Worm (Caenorhabditis elegans) whole organism, L1 larva: Measurements from ENCODE around the gene C08H9.15.

Experiments
- C16A3.4 ChIP-seq: fragments of 150-350 bp; optimal IDR thresholded peaks from 2 replicates; lab custom pipeline; 2014; ENCODE audit warnings: missing biosample characterization, missing genetic modification characterization
- alr-1 ChIP-seq: fragments of 200-800 bp; sonication (Bioruptor generic); optimal IDR thresholded peaks from 2 replicates; lab custom pipeline; 2018; ENCODE audit warnings: borderline replicate concordance, mild to moderate bottlenecking, missing genetic modification characterization, missing compliant biosample characterization
- ama-1 ChIP-seq: fragments of 150-350 bp; optimal IDR thresholded peaks from 2 replicates; lab custom pipeline; 2014
- ceh-82 ChIP-seq, 3 experiments: fragments of 150-350 bp in 1 of 3; sonication (generic microtip) in 2 of 3; optimal IDR thresholded peaks; 2 replicates each; lab custom pipeline; 2014 to 2017; ENCODE audit warnings: missing biosample characterization in 3 of 3, missing genetic modification characterization in 3 of 3
- ceh-88 ChIP-seq: fragments of 200-800 bp; sonication (Bioruptor generic); IDR thresholded peaks from 2 replicates; pipeline ENCODE4 v1.3.6; 2022; ENCODE audit warnings: missing genetic modification characterization, missing compliant biosample characterization
- ceh-90 ChIP-seq: sonication (generic microtip); optimal IDR thresholded peaks from 2 replicates; lab custom pipeline; 2016; ENCODE audit warnings: missing genetic modification characterization, missing compliant biosample characterization
- dsc-1 ChIP-seq: sonication (generic microtip); optimal IDR thresholded peaks from 2 replicates; lab custom pipeline; 2016; ENCODE audit warnings: mild to moderate bottlenecking, missing genetic modification characterization, missing compliant biosample characterization
- elt-2 ChIP-seq: sonication (generic microtip); optimal IDR thresholded peaks from 2 replicates; lab custom pipeline; 2016; ENCODE audit warnings: missing genetic modification characterization, mild to moderate bottlenecking, inconsistent platforms, missing compliant biosample characterization, missing genetic modification reagents
- elt-3 ChIP-seq, 6 experiments: fragments of 150-350 bp in 1 of 6; sonication (generic microtip); optimal IDR thresholded peaks; 2 replicates each; lab custom pipeline; 2017 to 2018; ENCODE audit warnings: missing biosample characterization in 6 of 6, missing genetic modification characterization in 6 of 6, inconsistent platforms in 1 of 6
- ets-5 ChIP-seq: fragments of 200-800 bp; sonication (Bioruptor generic); IDR thresholded peaks from 2 replicates; pipeline ENCODE4 v1.3.6; 2022; ENCODE audit warnings: missing genetic modification characterization, missing compliant biosample characterization
- fkh-10 ChIP-seq: sonication (generic microtip); optimal IDR thresholded peaks from 2 replicates; lab custom pipeline; 2017; ENCODE audit warnings: missing biosample characterization, missing genetic modification reagents, missing genetic modification characterization
- fkh-4 ChIP-seq: sonication (generic microtip); optimal IDR thresholded peaks from 2 replicates; lab custom pipeline; 2016; ENCODE audit warnings: missing compliant biosample characterization, missing genetic modification characterization, borderline replicate concordance
- fos-1 ChIP-seq: fragments of 150-350 bp; optimal IDR thresholded peaks from 2 replicates; lab custom pipeline; 2014; ENCODE audit warnings: missing biosample characterization, missing genetic modification characterization
- grh-1 ChIP-seq: fragments of 200-800 bp; sonication (Bioruptor generic); IDR thresholded peaks from 2 replicates; pipeline ENCODE4 v1.3.6; 2022; ENCODE audit warnings: missing genetic modification reagents, missing genetic modification characterization, missing compliant biosample characterization
- hlh-17 ChIP-seq: fragments of 200-800 bp; sonication (Bioruptor generic); optimal IDR thresholded peaks from 2 replicates; lab custom pipeline; 2018; ENCODE audit warnings: missing genetic modification characterization, mild to moderate bottlenecking, missing compliant biosample characterization, moderate library complexity, borderline replicate concordance
- isw-1 ChIP-seq: fragments of 200-800 bp; sonication (Bioruptor generic); IDR thresholded peaks from 2 replicates; pipeline ENCODE4 v1.3.6; 2022; ENCODE audit warnings: missing genetic modification characterization, missing compliant biosample characterization
- jun-1 ChIP-seq: fragments of 150-350 bp; optimal IDR thresholded peaks from 2 replicates; lab custom pipeline; 2014; ENCODE audit warnings: missing biosample characterization, missing genetic modification reagents, missing genetic modification characterization
- lin-13 ChIP-seq: fragments of 150-350 bp; optimal IDR thresholded peaks from 2 replicates; lab custom pipeline; 2014; ENCODE audit warnings: missing biosample characterization, missing genetic modification reagents, missing genetic modification characterization
- lin-14 ChIP-seq: fragments of 200-800 bp; sonication (Bioruptor generic); optimal IDR thresholded peaks from 2 replicates; lab custom pipeline; 2018; ENCODE audit warnings: mild to moderate bottlenecking, missing genetic modification characterization, moderate library complexity, missing compliant biosample characterization
- lin-35 ChIP-seq, 2 experiments: fragments of 150-350 bp; optimal IDR thresholded peaks; 2 replicates each; lab custom pipeline; 2014; ENCODE audit warnings: missing biosample characterization in 2 of 2, missing genetic modification characterization in 2 of 2, missing genetic modification reagents in 2 of 2
- lir-3 ChIP-seq: sonication (generic microtip); optimal IDR thresholded peaks from 2 replicates; lab custom pipeline; 2016; ENCODE audit warnings: mild to moderate bottlenecking, missing genetic modification characterization, moderate library complexity, missing compliant biosample characterization; ENCODE audit not compliant: poor library complexity
- lsy-2 ChIP-seq, 2 experiments: fragments of 150-350 bp; optimal IDR thresholded peaks; 2 replicates each; lab custom pipeline; 2014; ENCODE audit warnings: missing biosample characterization in 2 of 2, missing genetic modification characterization in 2 of 2
- mef-2 ChIP-seq: fragments of 150-350 bp; optimal IDR thresholded peaks from 2 replicates; lab custom pipeline; 2014; ENCODE audit warnings: missing biosample characterization, missing genetic modification characterization
- nhr-11 ChIP-seq: fragments of 150-350 bp; optimal IDR thresholded peaks from 2 replicates; lab custom pipeline; 2014; ENCODE audit warnings: missing biosample characterization, missing genetic modification characterization
- nhr-19 ChIP-seq: fragments of 200-800 bp; sonication (Bioruptor generic); conservative IDR thresholded peaks from 2 replicates; pipeline ENCODE4 v1.3.6; 2022; ENCODE audit warnings: missing genetic modification characterization, missing compliant biosample characterization
- nhr-20 ChIP-seq: sonication (generic microtip); optimal IDR thresholded peaks from 2 replicates; lab custom pipeline; 2016; ENCODE audit warnings: mild to moderate bottlenecking, missing genetic modification characterization, missing compliant biosample characterization
- nhr-237 ChIP-seq: fragments of 150-350 bp; optimal IDR thresholded peaks from 2 replicates; lab custom pipeline; 2014; ENCODE audit warnings: missing biosample characterization, missing genetic modification characterization
- nhr-28 ChIP-seq: fragments of 150-350 bp; optimal IDR thresholded peaks from 2 replicates; lab custom pipeline; 2014; ENCODE audit warnings: missing biosample characterization, missing genetic modification characterization
- nhr-77 ChIP-seq: fragments of 150-350 bp; optimal IDR thresholded peaks from 2 replicates; lab custom pipeline; 2014; ENCODE audit warnings: missing biosample characterization, missing genetic modification characterization
- nhr-90 ChIP-seq: sonication (generic microtip); optimal IDR thresholded peaks from 2 replicates; lab custom pipeline; 2016; ENCODE audit warnings: mild to moderate bottlenecking, missing genetic modification characterization, missing compliant biosample characterization; ENCODE audit not compliant: poor library complexity
- pax-3 ChIP-seq: fragments of 200-800 bp; sonication (Bioruptor generic); optimal IDR thresholded peaks from 2 replicates; lab custom pipeline; 2018; ENCODE audit warnings: mild to moderate bottlenecking, missing genetic modification characterization, moderate library complexity, missing compliant biosample characterization
- pqm-1 ChIP-seq: sonication (generic microtip); optimal IDR thresholded peaks from 3 replicates; lab custom pipeline; 2017; ENCODE audit warnings: missing biosample characterization, missing genetic modification characterization
- snpc-4 ChIP-seq: fragments of 150-350 bp; optimal IDR thresholded peaks from 2 replicates; lab custom pipeline; 2014; ENCODE audit warnings: missing biosample characterization, missing genetic modification characterization
- snu-23 ChIP-seq: sonication (generic microtip); optimal IDR thresholded peaks from 2 replicates; lab custom pipeline; 2016; ENCODE audit warnings: missing genetic modification characterization, missing compliant biosample characterization
- sox-4 ChIP-seq: sonication (generic microtip); optimal IDR thresholded peaks from 2 replicates; lab custom pipeline; 2016; ENCODE audit warnings: missing genetic modification characterization, missing compliant biosample characterization
- vab-15 ChIP-seq: sonication (generic microtip); optimal IDR thresholded peaks from 2 replicates; lab custom pipeline; 2017; ENCODE audit warnings: missing genotype, mild to moderate bottlenecking, missing genetic modification characterization, missing compliant biosample characterization
- zag-1 ChIP-seq: fragments of 150-350 bp; optimal IDR thresholded peaks from 2 replicates; lab custom pipeline; 2014; ENCODE audit warnings: missing biosample characterization, missing genetic modification characterization
- ztf-4 ChIP-seq: fragments of 150-350 bp; optimal IDR thresholded peaks from 2 replicates; lab custom pipeline; 2014; ENCODE audit warnings: missing biosample characterization, missing genetic modification characterization

Gene C08H9.15

DNA sequence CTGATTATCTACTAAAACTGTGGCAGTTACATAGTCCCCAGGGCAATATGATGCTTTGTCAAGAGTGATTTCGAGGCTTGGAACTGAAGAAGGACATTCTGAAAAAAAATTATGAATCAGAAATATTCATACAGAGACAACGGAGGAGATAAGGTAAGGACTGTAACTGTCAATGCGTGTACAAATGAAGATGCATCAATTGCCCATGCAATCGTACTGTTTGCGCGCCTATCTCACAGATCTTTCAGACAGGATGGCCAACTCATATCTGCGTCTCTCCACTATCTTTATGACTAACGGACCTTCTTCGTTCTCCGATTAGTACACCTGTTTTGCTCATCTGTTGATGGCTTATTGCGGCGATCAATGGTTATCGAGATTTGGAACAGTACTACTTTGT lies 40.7 kb upstream of the C08H9.15 start, which contains the start of gene ZK938.11:
TSS of gene ZK938.11 (minus strand) at position 101 of the 400 bp plus-strand sequence.
- no peak for TF ChIP-seq elt-3 (tag; optimal IDR thresholded peaks at IDR 0.05; lab: Kevin White, UChicago)
- no peak for TF ChIP-seq hlh-17 (GFP tag; lab: Kevin White, UChicago)
- no peak for TF ChIP-seq nhr-20
- TF ChIP-seq fkh-10, result no peak
- TF ChIP-seq vab-15, result no peak
- TF ChIP-seq ama-1 (lab: Kevin White, UChicago), result no peak
- no peak for TF ChIP-seq ets-5 (GFP tag; lab: Robert Waterston, UW)
- TF ChIP-seq pqm-1 (tag; lab: Kevin White, UChicago), result no peak
- TF ChIP-seq nhr-90 (tag; lab: Kevin White, UChicago), result no peak
- TF ChIP-seq nhr-28 (tag; lab: Kevin White, UChicago), result no peak
- TF ChIP-seq fos-1 (tag; lab: Kevin White, UChicago), result no peak
- no peak for TF ChIP-seq nhr-77
- no peak for TF ChIP-seq snpc-4 (tag; lab: Kevin White, UChicago)
- no peak for TF ChIP-seq dsc-1
- TF ChIP-seq elt-2 (tag; lab: Kevin White, UChicago), result no peak
- no peak for TF ChIP-seq zag-1
- no peak for TF ChIP-seq isw-1 (GFP tag; lab: Robert Waterston, UW)
- no peak for TF ChIP-seq grh-1
- no peak for TF ChIP-seq sox-4 (tag; lab: Kevin White, UChicago)
- TF ChIP-seq fkh-4 (tag; lab: Kevin White, UChicago), result no peak

DNA sequence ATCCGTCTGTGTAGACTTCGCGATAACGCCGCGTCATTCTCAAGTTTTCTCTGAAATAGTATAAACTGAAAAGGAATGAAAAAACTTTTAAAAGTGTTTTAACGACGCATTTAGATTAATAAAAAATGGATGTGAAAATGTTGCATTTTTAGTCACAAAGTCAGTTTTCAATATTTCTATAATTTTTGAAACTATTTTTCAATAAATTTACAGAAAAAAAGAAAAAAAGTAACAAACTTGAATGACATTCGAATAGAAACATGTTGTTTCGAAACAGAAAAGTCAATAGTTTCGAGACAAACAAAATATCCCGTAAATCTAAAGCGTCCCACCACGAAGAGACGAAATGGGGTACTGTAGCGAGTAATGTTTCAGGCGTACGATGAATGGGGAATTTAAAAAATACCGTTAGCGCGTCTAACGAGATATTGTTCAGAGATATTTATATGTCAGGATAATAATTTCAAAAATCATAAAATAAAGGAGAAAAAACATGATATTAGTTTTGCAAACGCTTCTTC lies 38.9 kb upstream of the C08H9.15 start, which contains the start of gene rnh-1.2:
TSS of gene rnh-1.2 (minus strand) at position 51 of the 521 bp plus-strand sequence.
- no peak for TF ChIP-seq lin-14
- no peak for TF ChIP-seq ceh-82 (tag; optimal IDR thresholded peaks at IDR 0.05; lab: Kevin White, UChicago)
- no peak for TF ChIP-seq nhr-19 (GFP tag; lab: Robert Waterston, UW)
- no peak for TF ChIP-seq nhr-77
- TF ChIP-seq alr-1 (tag; lab: Kevin White, UChicago), result no peak
- no peak for TF ChIP-seq ceh-88 (GFP tag; lab: Robert Waterston, UW)
- TF ChIP-seq pax-3, result no peak
- no peak for TF ChIP-seq lsy-2 (tag; optimal IDR thresholded peaks at IDR 0.05; lab: Kevin White, UChicago)
- TF ChIP-seq lin-35 (GFP tag; optimal IDR thresholded peaks at IDR 0.05; lab: Kevin White, UChicago), result no peak
- TF ChIP-seq mef-2 (tag; lab: Kevin White, UChicago), result no peak
- TF ChIP-seq lir-3 (tag; lab: Kevin White, UChicago), result no peak
- TF ChIP-seq ceh-90 (tag; lab: Kevin White, UChicago), result no peak
- TF ChIP-seq jun-1 (tag; lab: Kevin White, UChicago), result no peak
- no peak for TF ChIP-seq nhr-237 (tag; lab: Kevin White, UChicago)
- no peak for TF ChIP-seq fkh-4 (tag; lab: Kevin White, UChicago)
- TF ChIP-seq snu-23 (GFP tag; lab: Kevin White, UChicago), result no peak
- TF ChIP-seq, all 84 proteins: peak for 0

DNA sequence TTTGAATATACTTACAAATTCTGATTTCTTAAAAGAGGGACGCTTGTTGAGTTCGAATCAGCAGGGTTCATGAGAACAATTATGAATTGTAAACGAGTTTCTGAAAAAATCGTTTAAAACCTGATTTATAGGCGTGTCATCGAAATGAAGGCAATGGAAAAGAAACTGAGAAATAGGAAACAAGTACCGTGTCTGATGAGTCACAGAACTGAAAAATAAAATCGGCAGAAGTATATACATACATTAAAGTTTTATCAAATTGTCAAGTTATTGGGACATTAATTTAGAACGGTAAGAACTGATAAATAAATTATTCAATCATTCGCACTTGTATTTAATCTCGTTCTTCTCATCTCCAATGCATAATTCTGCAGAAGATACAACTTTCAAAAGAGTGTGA lies 35.8 kb upstream of the C08H9.15 start, which contains the start of gene chil-9:
TSS of gene chil-9 (minus strand) at position 101 of the 400 bp plus-strand sequence.
- TF ChIP-seq nhr-28 (tag; lab: Kevin White, UChicago), result no peak
- TF ChIP-seq isw-1 (GFP tag; lab: Robert Waterston, UW), result no peak
- no peak for TF ChIP-seq nhr-77
- no peak for TF ChIP-seq nhr-19 (GFP tag; lab: Robert Waterston, UW)
- no peak for TF ChIP-seq ztf-4
- TF ChIP-seq pax-3, result no peak
- no peak for TF ChIP-seq dsc-1
- TF ChIP-seq nhr-237 (tag; lab: Kevin White, UChicago), result no peak
- no peak for TF ChIP-seq fkh-10
- no peak for TF ChIP-seq C16A3.4 (tag; lab: Kevin White, UChicago)
- no peak for TF ChIP-seq sox-4 (tag; lab: Kevin White, UChicago)
- TF ChIP-seq lin-13 (GFP tag; lab: Kevin White, UChicago), result no peak
- no peak for TF ChIP-seq elt-2 (tag; lab: Kevin White, UChicago)
- no peak for TF ChIP-seq nhr-11 (tag; lab: Kevin White, UChicago)
- no peak for TF ChIP-seq vab-15
